Worm (Caenorhabditis elegans) whole organism, L2 larva: ENCODE data around the gene sfa-1.

Source experiments
- C34F6.9 ChIP-seq: fragments of 150-350 bp; optimal IDR thresholded peaks from 2 replicates; lab custom pipeline; 2014; ENCODE audit warnings: missing biosample characterization, missing genetic modification characterization
- Y55F3AM.14 ChIP-seq: fragments of 200-800 bp; sonication (Bioruptor generic); optimal IDR thresholded peaks from 2 replicates; lab custom pipeline; 2018; ENCODE audit warnings: mild to moderate bottlenecking, missing genetic modification characterization, missing compliant biosample characterization
- ZK546.5 ChIP-seq: sonication (generic microtip); optimal IDR thresholded peaks from 2 replicates; lab custom pipeline; 2017; ENCODE audit warnings: missing biosample characterization, missing genetic modification characterization
- aly-2 ChIP-seq: fragments of 150-350 bp; optimal IDR thresholded peaks from 2 replicates; lab custom pipeline; 2014; ENCODE audit warnings: missing biosample characterization, missing genetic modification characterization
- ama-1 ChIP-seq: fragments of 150-350 bp; optimal IDR thresholded peaks from 2 replicates; lab custom pipeline; 2018; ENCODE audit warnings: inconsistent platforms
- blmp-1 ChIP-seq: sonication (generic microtip); optimal IDR thresholded peaks from 2 replicates; lab custom pipeline; 2017; ENCODE audit warnings: missing genetic modification characterization, mild to moderate bottlenecking, missing compliant biosample characterization, antibody characterized with exemption, moderate library complexity; ENCODE audit not compliant: insufficient read depth
- ceh-16 ChIP-seq: fragments of 150-350 bp; optimal IDR thresholded peaks from 2 replicates; lab custom pipeline; 2014; ENCODE audit warnings: missing biosample characterization, missing genetic modification characterization
- ceh-82 ChIP-seq: fragments of 150-350 bp; optimal IDR thresholded peaks from 2 replicates; lab custom pipeline; 2014; ENCODE audit warnings: missing biosample characterization, missing genetic modification characterization
- crh-2 ChIP-seq: sonication (generic microtip); optimal IDR thresholded peaks from 2 replicates; lab custom pipeline; 2017; ENCODE audit warnings: missing biosample characterization, missing genetic modification characterization
- dmd-4 ChIP-seq: sonication (generic microtip); optimal IDR thresholded peaks from 2 replicates; lab custom pipeline; 2017; ENCODE audit warnings: missing biosample characterization, missing genetic modification characterization
- egl-27 ChIP-seq: sonication (generic microtip); optimal IDR thresholded peaks from 3 replicates; lab custom pipeline; 2017; ENCODE audit warnings: missing biosample characterization, missing genetic modification reagents, missing genetic modification characterization
- elt-1 ChIP-seq: fragments of 150-350 bp; optimal IDR thresholded peaks from 2 replicates; lab custom pipeline; 2014; ENCODE audit warnings: missing biosample characterization, missing genetic modification characterization
- fos-1 ChIP-seq: fragments of 150-350 bp; optimal IDR thresholded peaks from 2 replicates; lab custom pipeline; 2014; ENCODE audit warnings: missing biosample characterization, missing genetic modification characterization
- gmeb-1 ChIP-seq: fragments of 150-350 bp; optimal IDR thresholded peaks from 2 replicates; lab custom pipeline; 2014; ENCODE audit warnings: missing biosample characterization, missing genetic modification characterization
- lin-11 ChIP-seq: fragments of 150-350 bp; sonication (generic microtip); optimal IDR thresholded peaks from 2 replicates; lab custom pipeline; 2014; ENCODE audit warnings: missing biosample characterization, missing genetic modification characterization, inconsistent platforms, mixed read lengths
- lsy-2 ChIP-seq, 2 experiments: fragments of 150-350 bp in 1 of 2; sonication (generic microtip) in 1 of 2; optimal IDR thresholded peaks; 2 replicates each; lab custom pipeline; 2014 to 2017; ENCODE audit warnings: missing biosample characterization in 2 of 2, missing genetic modification characterization in 2 of 2
- mdl-1 ChIP-seq, 2 experiments: fragments of 150-350 bp in 1 of 2; sonication (generic microtip) in 1 of 2; optimal IDR thresholded peaks; 2 replicates each; lab custom pipeline; 2017; ENCODE audit warnings: missing biosample characterization in 2 of 2, missing genetic modification characterization in 2 of 2
- nhr-10 ChIP-seq: sonication (generic microtip); optimal IDR thresholded peaks from 2 replicates; lab custom pipeline; 2017; ENCODE audit warnings: missing biosample characterization, missing genetic modification characterization
- nhr-11 ChIP-seq: fragments of 150-350 bp; optimal IDR thresholded peaks from 2 replicates; lab custom pipeline; 2014; ENCODE audit warnings: missing biosample characterization, missing genetic modification characterization
- nhr-129 ChIP-seq: fragments of 150-350 bp; optimal IDR thresholded peaks from 2 replicates; lab custom pipeline; 2014; ENCODE audit warnings: missing biosample characterization, missing genetic modification characterization
- nhr-23 ChIP-seq: fragments of 150-350 bp; optimal IDR thresholded peaks from 2 replicates; lab custom pipeline; 2014; ENCODE audit warnings: missing biosample characterization, missing genetic modification reagents, missing genetic modification characterization
- nhr-237 ChIP-seq: fragments of 150-350 bp; optimal IDR thresholded peaks from 2 replicates; lab custom pipeline; 2014; ENCODE audit warnings: missing biosample characterization, missing genetic modification characterization
- peb-1 ChIP-seq: fragments of 150-350 bp; optimal IDR thresholded peaks from 2 replicates; lab custom pipeline; 2014; ENCODE audit warnings: missing biosample characterization, missing genetic modification characterization
- sem-4 ChIP-seq: fragments of 150-350 bp; optimal IDR thresholded peaks from 2 replicates; lab custom pipeline; 2014; ENCODE audit warnings: missing biosample characterization, missing genetic modification reagents, missing genetic modification characterization
- snpc-4 ChIP-seq: fragments of 150-350 bp; optimal IDR thresholded peaks from 2 replicates; lab custom pipeline; 2014; ENCODE audit warnings: missing biosample characterization, missing genetic modification characterization
- unc-39 ChIP-seq: fragments of 150-350 bp; optimal IDR thresholded peaks from 2 replicates; lab custom pipeline; 2014; ENCODE audit warnings: missing biosample characterization, missing genetic modification characterization
- unc-55 ChIP-seq: fragments of 150-350 bp; sonication (generic microtip); optimal IDR thresholded peaks from 3 replicates; lab custom pipeline; 2014; ENCODE audit warnings: missing biosample characterization, missing genetic modification reagents, missing genetic modification characterization
- unc-62 ChIP-seq: fragments of 150-350 bp; optimal IDR thresholded peaks from 2 replicates; lab custom pipeline; 2014; ENCODE audit warnings: missing biosample characterization, missing genetic modification reagents, missing genetic modification characterization
- zag-1 ChIP-seq: fragments of 150-350 bp; optimal IDR thresholded peaks from 2 replicates; lab custom pipeline; 2014; ENCODE audit warnings: missing biosample characterization, missing genetic modification characterization
- ztf-1 ChIP-seq: fragments of 200-800 bp; sonication (Bioruptor generic); conservative IDR thresholded peaks from 2 replicates; pipeline ENCODE4 v1.3.6; 2022; ENCODE audit warnings: missing genetic modification characterization, missing compliant biosample characterization
- ztf-4 ChIP-seq: fragments of 150-350 bp; optimal IDR thresholded peaks from 2 replicates; lab custom pipeline; 2014; ENCODE audit warnings: missing biosample characterization, missing genetic modification characterization

sfa-1 gene

DNA sequence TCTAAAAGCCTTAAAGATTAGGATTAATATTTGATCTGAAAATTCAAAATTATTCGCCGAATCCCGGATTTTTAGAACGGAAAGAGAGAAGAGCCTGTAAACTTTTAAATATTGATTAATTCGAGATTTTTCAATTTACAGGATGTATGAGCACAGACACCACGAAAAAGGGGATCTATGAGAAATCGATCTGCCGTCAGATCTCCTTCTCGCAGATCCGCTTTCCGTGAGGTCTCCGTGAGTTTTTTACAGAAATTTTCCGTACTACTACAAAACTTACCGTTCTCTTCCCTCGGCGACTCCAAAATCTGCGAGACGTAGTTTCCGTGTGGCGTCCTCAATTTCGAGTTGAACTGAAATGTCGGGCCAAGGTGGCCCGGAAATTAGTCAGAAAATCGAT, 2.6 kb downstream of the sfa-1 start:
- TF ChIP-seq C34F6.9: no peak
- TF ChIP-seq nhr-237 (tag; lab: Kevin White, UChicago): no peak
- TF ChIP-seq lin-11 (tag; lab: Kevin White, UChicago): no peak
- TF ChIP-seq snpc-4: no peak
- no peak for TF ChIP-seq blmp-1 (tag; lab: Kevin White, UChicago)

DNA sequence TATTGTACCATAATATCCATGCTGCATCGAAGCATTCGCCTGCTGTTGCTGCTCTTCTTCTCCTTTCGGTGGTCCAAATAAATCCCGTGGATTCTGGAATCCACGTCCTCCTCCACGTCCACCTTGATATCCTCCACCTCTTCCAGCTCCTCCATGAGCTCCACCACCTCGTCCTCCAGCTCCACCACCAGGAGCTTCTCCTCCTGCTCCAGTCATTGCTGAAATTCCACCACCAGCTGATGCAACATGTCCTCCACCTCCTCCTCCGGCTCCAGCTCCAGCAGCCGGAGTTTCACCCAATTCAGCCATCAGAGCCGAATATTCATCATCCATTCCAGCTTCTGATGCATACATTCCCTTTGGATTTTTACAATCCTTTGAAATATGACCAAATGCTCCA, 5.2 kb downstream of the sfa-1 start:
- TF ChIP-seq ceh-82 (tag; lab: Kevin White, UChicago) (no peak), lin-11 (tag; lab: Kevin White, UChicago) (no peak), C34F6.9 (no peak), ztf-1 (GFP tag; lab: Robert Waterston, UW) (no peak)

DNA sequence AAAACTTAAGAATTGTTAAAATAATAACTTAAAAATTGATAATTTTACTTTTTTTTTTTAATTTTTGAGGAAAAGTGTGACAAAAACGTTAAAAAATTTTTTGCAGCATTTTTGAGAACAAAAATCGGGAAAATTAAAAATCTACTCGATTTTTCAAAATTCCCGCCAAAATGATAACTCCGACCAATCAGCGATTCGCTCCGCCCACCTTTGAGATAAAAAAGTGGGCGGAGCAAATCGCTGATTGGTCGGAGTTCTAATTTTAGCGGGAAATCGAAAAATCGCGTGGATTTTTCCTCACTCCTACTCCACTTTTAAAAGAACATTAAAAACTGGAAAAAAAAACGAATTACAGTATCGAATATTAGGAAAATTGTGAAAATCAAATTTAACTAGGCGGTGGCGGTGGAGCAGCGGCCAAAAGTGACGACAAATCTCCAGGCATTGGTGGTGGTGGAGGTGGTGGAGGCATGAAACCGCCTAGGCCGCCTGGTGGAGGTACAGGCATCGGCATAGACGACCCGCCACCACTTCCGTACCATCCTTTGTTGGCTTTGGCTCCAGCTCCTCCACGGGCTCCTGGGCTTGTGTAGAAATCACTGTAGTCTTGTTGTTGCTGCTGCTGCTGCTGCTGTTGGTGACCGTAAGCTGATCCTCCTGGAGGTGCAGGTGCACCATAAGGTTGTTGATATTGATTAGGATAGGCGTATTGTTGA, 6.5 kb downstream of the sfa-1 start:
- no peak for TF ChIP-seq gmeb-1 (tag; lab: Kevin White, UChicago)
- no peak for TF ChIP-seq egl-27 (tag; lab: Kevin White, UChicago)
- no peak for TF ChIP-seq peb-1 (tag; lab: Kevin White, UChicago)
- TF ChIP-seq ZK546.5 (tag; lab: Kevin White, UChicago): no peak
- TF ChIP-seq fos-1: no peak
- TF ChIP-seq C34F6.9: no peak
- TF ChIP-seq mdl-1 (tag; optimal IDR thresholded peaks at IDR 0.05; lab: Kevin White, UChicago): no peak
- TF ChIP-seq ztf-4 (tag; lab: Kevin White, UChicago): no peak
- no peak for TF ChIP-seq ceh-82 (tag; lab: Kevin White, UChicago)
- TF ChIP-seq ceh-16 (tag; lab: Kevin White, UChicago): no peak
- no peak for TF ChIP-seq nhr-11 (tag; lab: Kevin White, UChicago)
- no peak for TF ChIP-seq sem-4 (tag; lab: Kevin White, UChicago)
- TF ChIP-seq unc-62 (GFP tag; lab: Kevin White, UChicago): no peak
- TF ChIP-seq unc-55 (GFP tag; lab: Kevin White, UChicago): no peak
- no peak for TF ChIP-seq ama-1
- TF ChIP-seq snpc-4: no peak
- TF ChIP-seq Y55F3AM.14: no peak
- TF ChIP-seq zag-1 (tag; lab: Kevin White, UChicago): no peak
- TF ChIP-seq ztf-1 (GFP tag; lab: Robert Waterston, UW): no peak

DNA sequence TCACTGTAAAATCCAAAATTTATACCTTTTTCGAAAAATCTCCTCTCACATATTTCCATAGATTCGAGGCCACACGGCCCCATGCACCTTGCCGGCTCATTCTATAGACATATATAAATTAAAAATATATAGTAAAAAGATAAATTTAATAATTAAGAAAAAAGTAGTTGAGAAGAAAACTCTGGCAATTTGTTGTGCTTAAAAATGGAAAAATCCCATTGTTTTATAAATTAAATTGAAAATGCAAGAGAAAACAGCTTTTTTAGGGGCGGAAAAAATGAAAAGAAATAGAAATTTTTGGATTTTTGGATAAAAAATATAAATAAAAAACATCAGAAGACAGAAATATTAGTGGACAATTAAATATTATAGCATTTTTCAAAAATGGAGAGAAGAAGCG, 7.2 kb downstream of the sfa-1 start, which contains the start of gene Y116A8C.30:
Gene Y116A8C.30 (minus strand): TSS at position 101 of the 400 bp plus-strand sequence.
- TF ChIP-seq ceh-16 (tag; lab: Kevin White, UChicago) (no peak), nhr-23 (tag; lab: Kevin White, UChicago) (no peak), Y55F3AM.14 (no peak), aly-2 (tag; lab: Kevin White, UChicago) (no peak)
- TF ChIP-seq, all 48 proteins: peak for 0

DNA sequence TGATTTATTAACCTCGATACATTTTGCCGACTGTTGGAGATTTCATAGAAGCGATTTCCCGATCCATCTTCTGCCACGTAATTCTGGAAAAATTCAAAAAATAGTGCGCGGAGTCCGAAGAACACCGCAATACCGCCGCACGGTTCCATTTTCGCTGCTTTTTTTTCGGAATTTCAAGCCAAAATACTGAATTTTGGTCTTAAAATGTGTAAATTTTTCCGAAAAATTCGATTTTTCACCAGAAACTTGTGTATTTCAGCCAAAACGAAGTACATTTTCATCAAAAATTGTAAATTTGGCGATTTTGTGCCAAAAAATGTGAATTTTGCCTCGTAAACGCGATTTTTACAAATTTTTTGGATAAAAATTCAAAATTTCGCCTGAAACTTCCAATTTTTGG, 7.7 kb downstream of the sfa-1 start:
- TF ChIP-seq elt-1 (tag; lab: Kevin White, UChicago): no peak
- no peak for TF ChIP-seq unc-62 (GFP tag; lab: Kevin White, UChicago)
- TF ChIP-seq, all 48 proteins: peak for 0

DNA sequence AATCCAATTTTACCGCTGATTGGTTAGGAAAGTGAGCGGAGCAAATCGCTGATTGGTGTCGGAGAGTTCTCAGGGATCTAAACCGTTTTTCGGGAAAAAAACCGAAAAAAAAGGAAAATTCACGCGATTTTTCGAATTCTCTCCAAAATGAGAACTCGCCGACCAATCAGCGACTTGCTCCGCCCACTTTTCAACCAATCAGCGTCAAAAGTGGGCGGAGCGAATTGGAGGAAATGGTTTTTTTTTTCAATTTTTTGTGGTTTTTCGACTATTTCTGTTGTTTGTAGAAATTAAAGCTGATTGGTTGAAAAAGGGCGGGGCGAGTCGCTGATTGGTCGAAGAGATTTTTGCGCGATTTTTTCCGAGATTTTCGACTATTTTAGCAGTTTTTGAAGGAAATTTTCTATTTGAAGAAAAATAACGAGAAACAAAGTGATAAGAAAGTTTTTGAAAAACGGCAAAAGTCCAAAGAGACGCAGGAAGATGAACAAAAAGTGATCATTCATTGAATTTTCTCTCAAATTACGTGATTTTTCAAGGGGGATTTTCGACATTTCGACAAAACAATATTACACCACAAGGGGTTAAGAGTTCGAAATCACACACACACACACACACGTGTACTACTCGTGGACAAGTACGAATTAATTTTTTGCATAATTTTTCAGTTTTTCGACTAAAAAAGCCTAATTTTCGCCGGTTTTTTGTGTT, 10.0 kb downstream of the sfa-1 start:
- TF ChIP-seq gmeb-1 (tag; lab: Kevin White, UChicago) (no peak), lsy-2 (tag; optimal IDR thresholded peaks at IDR 0.05; lab: Kevin White, UChicago) (peak in 1 of 2 experiments; percentile 6), C34F6.9 (no peak), egl-27 (tag; lab: Kevin White, UChicago) (no peak), nhr-129 (tag; lab: Kevin White, UChicago) (peak; percentile 44), ztf-4 (tag; lab: Kevin White, UChicago) (no peak)

DNA sequence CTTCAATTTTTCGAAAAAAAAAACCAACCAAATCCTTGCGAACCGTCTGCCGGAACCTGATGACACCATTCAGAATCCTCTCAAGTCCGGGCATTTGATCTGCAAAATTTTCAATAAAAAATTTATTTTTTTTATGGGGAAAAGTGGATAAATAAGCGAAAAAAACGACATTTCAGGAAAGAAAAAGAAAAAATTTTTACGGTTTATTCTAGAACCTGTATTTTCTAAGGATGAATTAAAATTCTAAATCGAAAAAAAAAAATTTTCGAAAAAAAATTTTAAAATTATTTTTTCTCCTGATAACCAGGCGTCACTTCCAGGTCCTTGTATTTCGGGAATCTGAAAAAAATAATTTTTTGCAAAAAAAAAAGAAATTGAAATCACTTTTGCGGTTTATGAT, 10.6 kb downstream of the sfa-1 start, which contains the start of gene bca-2:
Gene bca-2 (minus strand): TSS at position 101 of the 400 bp plus-strand sequence.
- TF ChIP-seq dmd-4 (tag; lab: Kevin White, UChicago) (no peak), unc-55 (GFP tag; lab: Kevin White, UChicago) (no peak), crh-2 (tag; lab: Kevin White, UChicago) (no peak), elt-1 (tag; lab: Kevin White, UChicago) (no peak), nhr-10 (no peak), gmeb-1 (tag; lab: Kevin White, UChicago) (no peak), ceh-16 (tag; lab: Kevin White, UChicago) (no peak), unc-39 (no peak)
